Worm (Caenorhabditis elegans): Measurements from ENCODE around the gene C35B1.9.

C35B1.9 gene

DNA sequence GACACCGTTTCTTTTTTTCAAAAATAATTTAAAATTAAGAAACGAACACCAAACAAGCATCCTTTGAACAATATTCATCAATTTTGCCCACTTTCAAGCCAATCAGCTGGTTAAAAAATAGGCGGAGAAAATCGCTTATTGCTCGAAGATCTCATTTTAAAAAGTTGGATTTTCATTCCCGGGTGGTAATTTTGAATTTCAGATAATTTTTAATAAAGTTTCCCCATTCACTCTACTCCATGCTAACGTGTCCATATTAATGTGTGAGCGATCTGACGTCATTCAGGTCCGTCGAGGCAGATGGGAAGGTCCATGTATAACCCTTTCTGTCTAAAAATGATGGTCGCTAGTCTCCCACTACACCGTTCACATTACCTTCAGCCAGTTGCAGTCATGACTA, 12.3 kb downstream of the C35B1.9 start, which contains the start of gene fbxb-55:
TSS of gene fbxb-55 (plus strand) at position 301 of the 400 bp plus-strand sequence.
- TF ChIP-seq ama-1 (optimal IDR thresholded peaks at IDR 0.05) (no peak), nhr-67 (tag; optimal IDR thresholded peaks at IDR 0.05) (no peak), mml-1 (tag; optimal IDR thresholded peaks at IDR 0.05) (no peak), skn-1 (tag; optimal IDR thresholded peaks at IDR 0.05) (no peak), nhr-77 (tag; optimal IDR thresholded peaks at IDR 0.05) (no peak), nhr-25 (tag; optimal IDR thresholded peaks at IDR 0.05) (no peak), zag-1 (tag; optimal IDR thresholded peaks at IDR 0.05) (no peak)

DNA sequence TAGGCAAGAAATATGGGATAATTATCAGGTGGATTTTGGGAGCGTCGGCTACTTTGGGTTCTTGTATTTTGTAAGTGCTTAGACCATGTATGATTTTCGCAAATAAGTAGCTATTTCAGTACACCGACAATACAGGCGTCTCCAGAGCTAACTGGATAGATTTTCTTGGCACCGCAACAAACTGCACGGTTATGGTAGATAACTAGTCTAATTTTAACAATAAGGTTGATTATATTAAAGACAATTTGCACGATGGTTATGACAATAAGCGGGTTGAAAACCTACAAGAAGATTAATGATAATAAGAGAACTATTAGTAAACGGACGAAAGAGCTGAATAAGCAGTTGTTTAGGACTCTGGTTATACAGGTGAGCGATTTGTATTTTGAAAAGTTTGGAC, 13.4 kb downstream of the C35B1.9 start:
- TF ChIP-seq lin-15B (tag; optimal IDR thresholded peaks at IDR 0.05): no peak
- TF ChIP-seq mml-1 (tag; optimal IDR thresholded peaks at IDR 0.05): no peak
- TF ChIP-seq fkh-2 (tag; optimal IDR thresholded peaks at IDR 0.05): no peak
- TF ChIP-seq fos-1 (tag; optimal IDR thresholded peaks at IDR 0.05): no peak
- no peak for TF ChIP-seq lin-39 (tag; optimal IDR thresholded peaks at IDR 0.05)

DNA sequence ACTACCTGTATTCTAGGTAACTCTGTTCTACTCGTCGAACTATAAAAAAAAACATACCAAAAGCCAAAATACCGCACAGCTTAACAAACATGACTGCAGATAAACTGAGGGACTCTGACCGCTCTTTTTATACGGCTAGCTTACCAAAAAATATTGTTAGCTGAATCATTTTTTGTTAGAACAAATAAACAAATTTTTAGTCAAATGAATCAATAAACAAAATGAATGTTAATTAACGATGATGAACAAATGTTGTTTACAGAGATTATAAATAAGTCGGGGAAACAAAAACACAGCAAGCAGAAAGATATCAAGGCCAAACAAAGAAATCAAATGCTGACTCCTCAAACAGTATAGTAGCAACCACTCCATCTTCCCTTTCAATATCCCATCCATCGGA, 17.2 kb downstream of the C35B1.9 start, which contains the start of gene ilys-6:
TSS of gene ilys-6 (minus strand) at position 101 of the 400 bp plus-strand sequence.
- no peak for TF ChIP-seq egl-27 (tag; optimal IDR thresholded peaks at IDR 0.05)
- TF ChIP-seq nhr-43 (tag; optimal IDR thresholded peaks at IDR 0.05; ENCODE audit: poor library complexity, severe bottlenecking): no peak
- TF ChIP-seq nfya-1 (tag; optimal IDR thresholded peaks at IDR 0.05; ENCODE audit: insufficient read depth): no peak
- TF ChIP-seq lin-39 (tag; optimal IDR thresholded peaks at IDR 0.05): no peak
- no peak for TF ChIP-seq fos-1 (tag; optimal IDR thresholded peaks at IDR 0.05)
- TF ChIP-seq eor-1 (tag; optimal IDR thresholded peaks at IDR 0.05): no peak
- TF ChIP-seq ztf-11 (tag; optimal IDR thresholded peaks at IDR 0.05): no peak
- TF ChIP-seq ZK546.5 (tag; optimal IDR thresholded peaks at IDR 0.05): no peak
- TF ChIP-seq nhr-23 (tag; optimal IDR thresholded peaks at IDR 0.05): no peak
- no peak for TF ChIP-seq ama-1 (optimal IDR thresholded peaks at IDR 0.05)
- TF ChIP-seq mml-1 (tag; optimal IDR thresholded peaks at IDR 0.05): no peak
- no peak for TF ChIP-seq pha-4 (tag; optimal IDR thresholded peaks at IDR 0.05)
- TF ChIP-seq nhr-77 (tag; optimal IDR thresholded peaks at IDR 0.05): no peak
- no peak for TF ChIP-seq skn-1 (tag; optimal IDR thresholded peaks at IDR 0.05)
- no peak for TF ChIP-seq ceh-28 (tag; optimal IDR thresholded peaks at IDR 0.05)

DNA sequence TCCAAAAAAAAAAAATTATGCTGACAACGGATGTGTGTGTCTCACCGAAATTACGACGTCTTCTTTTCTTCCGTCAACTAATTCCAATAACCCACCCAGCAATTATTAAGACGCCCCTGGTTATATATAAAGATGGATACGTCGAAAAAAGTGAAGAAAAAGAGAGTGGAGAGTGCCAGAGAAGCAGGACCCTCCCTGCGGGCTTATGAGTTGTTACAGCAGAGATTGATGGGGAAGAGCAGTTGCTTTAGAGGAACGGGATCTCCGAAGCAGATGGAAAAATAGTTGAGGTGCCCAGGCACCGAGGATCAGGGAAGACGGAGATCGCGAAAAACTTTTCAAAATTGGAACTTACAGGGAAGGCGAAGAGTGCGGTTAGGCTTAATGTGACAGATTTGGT, 25.4 kb downstream of the C35B1.9 start:
- TF ChIP-seq nhr-12 (tag; optimal IDR thresholded peaks at IDR 0.05): no peak
- TF ChIP-seq sea-2 (GFP tag; optimal IDR thresholded peaks at IDR 0.05): no peak
- no peak for TF ChIP-seq zag-1 (tag; optimal IDR thresholded peaks at IDR 0.05)
- TF ChIP-seq nfya-1 (tag; optimal IDR thresholded peaks at IDR 0.05; ENCODE audit: insufficient read depth): no peak
- no peak for TF ChIP-seq pha-4 (tag; optimal IDR thresholded peaks at IDR 0.05)
- no peak for TF ChIP-seq nhr-77 (tag; optimal IDR thresholded peaks at IDR 0.05)
- no peak for TF ChIP-seq nhr-25 (tag; optimal IDR thresholded peaks at IDR 0.05)
- no peak for TF ChIP-seq fkh-2 (tag; optimal IDR thresholded peaks at IDR 0.05)
- no peak for TF ChIP-seq ceh-16 (tag; optimal IDR thresholded peaks at IDR 0.05)
- no peak for TF ChIP-seq eor-1 (tag; optimal IDR thresholded peaks at IDR 0.05)
- no peak for TF ChIP-seq nhr-67 (tag; optimal IDR thresholded peaks at IDR 0.05)
- TF ChIP-seq lsy-12 (tag; optimal IDR thresholded peaks at IDR 0.05): no peak
- TF ChIP-seq R02D3.7 (tag; optimal IDR thresholded peaks at IDR 0.05): no peak
- no peak for TF ChIP-seq ztf-4 (tag; optimal IDR thresholded peaks at IDR 0.05)

DNA sequence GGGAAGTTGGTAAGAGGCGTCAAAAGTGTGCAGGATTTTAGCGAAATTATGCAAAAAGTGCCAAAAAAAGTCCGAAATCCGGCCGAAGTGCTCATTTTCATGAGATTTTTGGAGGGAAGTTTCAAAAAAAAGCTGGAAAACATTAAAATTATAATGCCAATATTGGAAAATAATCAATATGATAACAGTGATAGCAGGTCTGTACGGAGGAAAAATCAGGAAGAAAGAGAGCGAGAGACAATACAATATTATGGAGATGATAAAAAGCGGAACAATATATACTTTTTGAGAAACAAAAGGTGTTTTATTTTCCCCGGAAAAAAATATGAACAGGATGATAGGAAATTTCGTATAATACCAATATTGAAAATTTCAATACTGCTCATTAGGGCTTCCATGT, 27.3 kb downstream of the C35B1.9 start:
- TF ChIP-seq mml-1 (tag; optimal IDR thresholded peaks at IDR 0.05) (no peak), elt-2 (tag; optimal IDR thresholded peaks at IDR 0.05) (peak; percentile 51)

DNA sequence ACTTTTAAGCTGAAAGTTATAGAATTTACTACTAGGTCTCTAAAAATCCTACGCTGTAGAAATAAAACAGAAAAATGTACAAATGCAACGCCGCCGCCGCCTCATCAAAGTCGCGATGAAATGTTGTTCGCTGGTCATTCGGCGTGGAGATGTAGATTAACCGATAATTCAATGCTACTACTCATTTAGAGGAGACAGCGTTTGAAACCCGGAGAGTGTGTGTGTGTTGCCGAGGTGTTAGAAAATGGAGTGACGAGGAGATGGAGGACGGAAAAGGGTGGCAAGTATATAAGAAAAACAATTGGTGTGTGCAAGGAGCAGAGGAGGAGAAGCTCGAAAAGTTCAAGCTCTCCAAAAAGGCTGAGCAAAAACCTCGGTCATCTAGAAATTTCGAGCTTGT, 28.5 kb downstream of the C35B1.9 start:
- TF ChIP-seq zag-1 (tag; optimal IDR thresholded peaks at IDR 0.05): no peak

DNA sequence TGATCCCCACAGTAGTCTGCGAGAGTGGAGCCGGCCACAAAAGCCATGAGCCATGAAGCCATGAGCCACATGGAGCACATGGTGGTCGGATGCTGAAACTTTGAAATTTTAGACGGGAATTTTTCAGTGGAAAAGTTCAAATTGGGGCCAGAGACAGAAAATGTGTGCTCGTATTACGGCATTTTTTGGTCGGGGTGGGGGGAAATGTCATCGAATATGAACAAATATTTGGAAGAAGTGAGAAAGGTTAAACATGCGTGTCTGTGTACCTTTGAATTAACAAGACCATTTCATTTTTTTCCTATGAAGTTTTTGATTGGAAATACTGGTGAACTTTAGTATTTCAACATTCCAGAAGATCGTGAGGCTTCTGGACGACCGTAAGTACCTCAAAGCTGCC, 29.2 kb downstream of the C35B1.9 start, which contains the start of gene wrt-5:
TSS of gene wrt-5 (minus strand) at position 101 of the 400 bp plus-strand sequence.
- TF ChIP-seq pha-4 (tag; optimal IDR thresholded peaks at IDR 0.05) (peak; percentile 7), nhr-11 (tag; optimal IDR thresholded peaks at IDR 0.05) (no peak), sea-2 (GFP tag; optimal IDR thresholded peaks at IDR 0.05) (no peak)
